Fruit fly (Drosophila melanogaster) whole organism: Measurements from ENCODE around the gene CG15446.

Source experiments
- EcR ChIP-seq, 2 experiments: fragments of >200 bp; optimal IDR thresholded peaks; 2 replicates each; lab custom pipeline; 2017; ENCODE audit warnings: missing biosample characterization in 2 of 2, missing genetic modification characterization in 2 of 2, missing genetic modification reagents in 2 of 2
- pan ChIP-seq: fragments of >200 bp; optimal IDR thresholded peaks from 2 replicates; lab custom pipeline; 2017

DNA sequence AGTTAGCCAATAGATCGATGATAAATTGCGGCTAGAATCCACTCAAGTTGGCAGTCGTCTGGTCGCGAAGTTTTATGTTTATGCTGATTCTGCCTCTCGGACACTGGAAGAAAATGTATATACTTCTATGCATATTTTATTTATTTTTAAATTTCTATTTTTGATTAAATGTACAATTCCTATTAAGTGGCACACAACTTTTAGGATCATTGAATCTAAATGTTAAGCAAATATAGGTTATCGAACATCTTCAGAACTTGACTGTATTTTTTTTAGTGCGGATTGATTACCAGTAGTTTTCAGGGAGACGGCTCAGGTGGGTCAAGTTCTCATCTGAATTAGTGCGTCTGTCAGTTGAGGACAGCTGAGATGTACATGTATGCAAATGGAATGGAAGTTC, 25.3 kb upstream of the CG15446 start:
- TF ChIP-seq EcR (GFP tag; optimal IDR thresholded peaks at IDR 0.05; lab: Kevin White, UChicago): no peak
- no peak for TF ChIP-seq pan
